Fruit fly (Drosophila melanogaster): ENCODE data around the gene CG17776.

Gene CG17776

DNA sequence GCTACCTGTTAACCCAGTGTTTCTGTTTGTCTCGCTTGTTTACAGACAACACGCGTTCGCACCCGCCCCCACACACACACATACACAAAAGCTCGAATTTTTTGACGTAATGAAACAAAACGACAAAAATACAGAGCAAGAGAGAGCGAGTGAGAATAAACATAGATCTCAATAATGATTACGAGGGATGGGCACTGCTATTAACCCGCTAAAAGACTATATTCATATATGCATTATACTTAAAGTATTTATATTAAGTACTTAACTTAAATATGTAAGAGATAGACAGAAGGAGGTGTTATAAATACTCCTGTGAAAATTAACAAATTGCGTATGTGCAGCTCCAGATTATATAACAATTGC lies 42.7 kb upstream of the CG17776 start (continued):
- TF ChIP-seq CG11398 (GFP tag; optimal IDR thresholded peaks at IDR 0.05) (peak; percentile 61), CG11085 (GFP tag; IDR thresholded peaks at IDR 0.05) (0 out of 2 replicates have a peak, but pooled peaks have one; percentile 15), Ptx1 (GFP tag; IDR thresholded peaks at IDR 0.05) (peak; percentile 28; the same call in 1 of the 2 replicates), kah (GFP tag; optimal IDR thresholded peaks at IDR 0.05) (peak; percentile 79), bsh (GFP tag; optimal IDR thresholded peaks at IDR 0.05) (peak in 1 of 2 experiments; percentile 46), CG5245 (GFP tag; optimal IDR thresholded peaks at IDR 0.05) (no peak), amos (GFP tag; IDR thresholded peaks at IDR 0.05; ENCODE audit: partially characterized antibody) (no peak), hkb (optimal IDR thresholded peaks at IDR 0.05) (no peak), hkb (GFP tag; IDR thresholded peaks at IDR 0.05) (peak; percentile 48), CG31388 (GFP tag; optimal IDR thresholded peaks at IDR 0.05) (no peak), en (GFP tag; optimal IDR thresholded peaks at IDR 0.05) (no peak), CG16813 (GFP tag; IDR thresholded peaks at IDR 0.05; ENCODE audit: partially characterized antibody) (no peak), CG13287 (GFP tag; IDR thresholded peaks at IDR 0.05; ENCODE audit: partially characterized antibody) (no peak), Elba2 (GFP tag; optimal IDR thresholded peaks at IDR 0.05) (no peak), insv (GFP tag; optimal IDR thresholded peaks at IDR 0.05) (peak in 1 of 2 experiments; percentile 38), dpn (GFP tag; optimal IDR thresholded peaks at IDR 0.05) (peak in 1 of 2 experiments; percentile 11), CTCF (GFP tag; optimal IDR thresholded peaks at IDR 0.05) (no peak), sima (GFP tag; optimal IDR thresholded peaks at IDR 0.05) (no peak), CG10147 (GFP tag; optimal IDR thresholded peaks at IDR 0.05) (peak; percentile 34), Drgx (GFP tag; IDR thresholded peaks at IDR 0.05) (peak; percentile 51; the same call in 1 of the 2 replicates), Blimp-1 (GFP tag; optimal IDR thresholded peaks at IDR 0.05) (peak; percentile 36), CG15696 (tag; optimal IDR thresholded peaks at IDR 0.05) (no peak), tx (GFP tag; optimal IDR thresholded peaks at IDR 0.05) (peak; percentile 1), crc (GFP tag; optimal IDR thresholded peaks at IDR 0.05) (no peak), BEAF-32 (GFP tag; optimal IDR thresholded peaks at IDR 0.05) (no peak), cas (GFP tag; IDR thresholded peaks at IDR 0.05) (no peak), Spps (tag; optimal IDR thresholded peaks at IDR 0.05) (no peak), gsb-n (tag; optimal IDR thresholded peaks at IDR 0.05) (no peak), CG3838 (GFP tag; optimal IDR thresholded peaks at IDR 0.05) (peak; percentile 43), bigmax (GFP tag; optimal IDR thresholded peaks at IDR 0.05) (no peak), Deaf1 (tag; optimal IDR thresholded peaks at IDR 0.05) (no peak), CoRest (tag; optimal IDR thresholded peaks at IDR 0.05) (peak; percentile 50), CG7928 (GFP tag; optimal IDR thresholded peaks at IDR 0.05) (peak; percentile 84), CG17328 (GFP tag; IDR thresholded peaks at IDR 0.05) (no peak), CG11695 (GFP tag; IDR thresholded peaks at IDR 0.05) (peak; percentile 48; the same call in 1 of the 3 replicates), kni (GFP tag; optimal IDR thresholded peaks at IDR 0.05) (peak; percentile 38), CG18011 (GFP tag; optimal IDR thresholded peaks at IDR 0.05) (no peak), unc-4 (GFP tag; IDR thresholded peaks at IDR 0.05; ENCODE audit: partially characterized antibody) (no peak), Jarid2 (GFP tag; optimal IDR thresholded peaks at IDR 0.05) (no peak), chn (GFP tag; optimal IDR thresholded peaks at IDR 0.05) (no peak), CG12942 (GFP tag; optimal IDR thresholded peaks at IDR 0.05) (no peak), Aef1 (GFP tag; IDR thresholded peaks at IDR 0.05) (0 out of 3 replicates have a peak, but pooled peaks have one; percentile 11), cato (GFP tag; optimal IDR thresholded peaks at IDR 0.05; ENCODE audit: borderline replicate concordance) (no peak), CG10959 (GFP tag; IDR thresholded peaks at IDR 0.05) (no peak), ash1 (GFP tag; optimal IDR thresholded peaks at IDR 0.05) (peak; percentile 53), CG6765 (GFP tag; optimal IDR thresholded peaks at IDR 0.05) (peak; percentile 30), Myb (GFP tag; optimal IDR thresholded peaks at IDR 0.05) (no peak), sim (GFP tag; IDR thresholded peaks at IDR 0.05) (no peak), CG18262 (tag; optimal IDR thresholded peaks at IDR 0.05) (peak; percentile 38), CG31441 (GFP tag; IDR thresholded peaks at IDR 0.05) (peak; percentile 47), Adf1 (GFP tag; IDR thresholded peaks at IDR 0.05) (no peak), emc (GFP tag; optimal IDR thresholded peaks at IDR 0.05) (no peak)
